Worm (Caenorhabditis elegans) whole organism, L4 larva: ENCODE measurements around the gene F08D12.3.

Experiments used
- D1046.2 ChIP-seq: fragments of 200-800 bp; sonication (Bioruptor generic); IDR thresholded peaks from 2 replicates; pipeline ENCODE4 v1.3.6; 2022; ENCODE audit warnings: missing genetic modification characterization, missing compliant biosample characterization
- F49E8.2 ChIP-seq: sonication (generic microtip); optimal IDR thresholded peaks from 2 replicates; lab custom pipeline; 2016; ENCODE audit warnings: missing compliant biosample characterization, mild to moderate bottlenecking, missing genetic modification characterization, borderline replicate concordance
- R02D3.7 ChIP-seq: fragments of 150-350 bp; sonication (generic microtip); optimal IDR thresholded peaks from 3 replicates; lab custom pipeline; 2014; ENCODE audit warnings: missing biosample characterization, missing genetic modification characterization
- T20F7.1 ChIP-seq: fragments of 200-800 bp; sonication (Bioruptor generic); optimal IDR thresholded peaks from 2 replicates; lab custom pipeline; 2018; ENCODE audit warnings: mild to moderate bottlenecking, missing genetic modification characterization, missing compliant biosample characterization
- Y75B8A.6 ChIP-seq: fragments of 200-800 bp; sonication (Bioruptor generic); IDR thresholded peaks from 2 replicates; pipeline ENCODE4 v1.3.6; 2022; ENCODE audit warnings: missing genetic modification reagents, missing genetic modification characterization, missing compliant biosample characterization
- ZK337.2 ChIP-seq: fragments of 200-800 bp; sonication (Bioruptor generic); IDR thresholded peaks from 2 replicates; pipeline ENCODE4 v1.3.6; 2022; ENCODE audit warnings: missing genetic modification reagents, missing genetic modification characterization, missing compliant biosample characterization
- aha-1 ChIP-seq: fragments of 150-350 bp; peaks from one replicate; lab custom pipeline; 2014; ENCODE audit warnings: missing biosample characterization, missing genetic modification characterization
- arid-1 ChIP-seq: fragments of 200-800 bp; sonication (Bioruptor generic); conservative IDR thresholded peaks from 2 replicates; pipeline ENCODE4 v1.3.6; 2022; ENCODE audit warnings: missing genetic modification reagents, missing genetic modification characterization, missing compliant biosample characterization
- ceh-28 ChIP-seq: fragments of 150-350 bp; optimal IDR thresholded peaks from 2 replicates; lab custom pipeline; 2014; ENCODE audit warnings: missing biosample characterization, missing genetic modification reagents, missing genetic modification characterization
- ceh-44 ChIP-seq: fragments of 200-800 bp; sonication (Bioruptor generic); IDR thresholded peaks from 2 replicates; pipeline ENCODE4 v1.3.6; 2022; ENCODE audit warnings: missing genetic modification reagents, missing genetic modification characterization, missing compliant biosample characterization
- cey-2 ChIP-seq: sonication (generic microtip); optimal IDR thresholded peaks from 3 replicates; lab custom pipeline; 2017; ENCODE audit warnings: missing genetic modification characterization, mild to moderate bottlenecking, missing compliant biosample characterization, antibody characterized with exemption, borderline replicate concordance; ENCODE audit not compliant: insufficient read depth
- daf-12 ChIP-seq: fragments of 150-350 bp; optimal IDR thresholded peaks from 2 replicates; lab custom pipeline; 2014; ENCODE audit warnings: missing biosample characterization, missing genetic modification reagents, missing genetic modification characterization
- dmd-8 ChIP-seq: fragments of 200-800 bp; sonication (Bioruptor generic); IDR thresholded peaks from 2 replicates; pipeline ENCODE4 v1.3.6; 2022; ENCODE audit warnings: missing genetic modification characterization, missing compliant biosample characterization
- dmd-9 ChIP-seq: fragments of 200-800 bp; sonication (Bioruptor generic); IDR thresholded peaks from 2 replicates; pipeline ENCODE4 v1.3.6; 2022; ENCODE audit warnings: missing genetic modification reagents, missing genetic modification characterization, missing compliant biosample characterization
- dve-1 ChIP-seq: sonication (generic microtip); optimal IDR thresholded peaks from 2 replicates; lab custom pipeline; 2017; ENCODE audit warnings: antibody characterized with exemption, mild to moderate bottlenecking, missing genetic modification characterization, missing compliant biosample characterization; ENCODE audit not compliant: insufficient read depth
- egl-27 ChIP-seq: sonication (generic microtip); optimal IDR thresholded peaks from 3 replicates; lab custom pipeline; 2017; ENCODE audit warnings: missing biosample characterization, missing genetic modification reagents, missing genetic modification characterization
- fkh-10 ChIP-seq: fragments of 150-350 bp; optimal IDR thresholded peaks from 2 replicates; lab custom pipeline; 2014; ENCODE audit warnings: missing biosample characterization, missing genetic modification reagents, missing genetic modification characterization
- hlh-11 ChIP-seq: fragments of 200-800 bp; sonication (Bioruptor generic); optimal IDR thresholded peaks from 2 replicates; lab custom pipeline; 2018; ENCODE audit warnings: mild to moderate bottlenecking, missing genetic modification characterization, missing compliant biosample characterization
- hlh-30 ChIP-seq: sonication (generic microtip); optimal IDR thresholded peaks from 2 replicates; lab custom pipeline; 2017; ENCODE audit warnings: antibody characterized with exemption, mild to moderate bottlenecking, missing genetic modification characterization, missing compliant biosample characterization; ENCODE audit not compliant: insufficient read depth
- hmg-1.1 ChIP-seq: fragments of 200-800 bp; sonication (Bioruptor generic); IDR thresholded peaks from 2 replicates; pipeline ENCODE4 v1.3.6; 2022; ENCODE audit warnings: missing genetic modification reagents, missing genetic modification characterization, missing compliant biosample characterization
- jun-1 ChIP-seq: fragments of 150-350 bp; optimal IDR thresholded peaks from 2 replicates; lab custom pipeline; 2014; ENCODE audit warnings: missing biosample characterization, missing genetic modification reagents, missing genetic modification characterization
- lin-1 ChIP-seq: fragments of 200-800 bp; sonication (Bioruptor generic); IDR thresholded peaks from 2 replicates; pipeline ENCODE4 v1.3.6; 2022; ENCODE audit warnings: missing genetic modification reagents, missing genetic modification characterization, missing compliant biosample characterization
- mep-1 ChIP-seq: fragments of 150-350 bp; sonication (generic microtip); optimal IDR thresholded peaks from 3 replicates; lab custom pipeline; 2014; ENCODE audit warnings: missing biosample characterization, missing genetic modification characterization
- mxl-3 ChIP-seq: fragments of 200-800 bp; sonication (Bioruptor generic); optimal IDR thresholded peaks from 2 replicates; lab custom pipeline; 2018; ENCODE audit warnings: mild to moderate bottlenecking, missing genetic modification characterization, missing compliant biosample characterization
- nhr-102 ChIP-seq: sonication (generic microtip); optimal IDR thresholded peaks from 2 replicates; lab custom pipeline; 2016; ENCODE audit warnings: mild to moderate bottlenecking, missing genetic modification characterization, moderate library complexity, missing compliant biosample characterization
- nhr-11 ChIP-seq: fragments of 150-350 bp; optimal IDR thresholded peaks from 2 replicates; lab custom pipeline; 2014; ENCODE audit warnings: missing biosample characterization, missing genetic modification characterization
- nhr-237 ChIP-seq: sonication (generic microtip); optimal IDR thresholded peaks from 2 replicates; lab custom pipeline; 2017; ENCODE audit warnings: missing biosample characterization, missing genetic modification characterization
- nhr-25 ChIP-seq: sonication (generic microtip); optimal IDR thresholded peaks from 2 replicates; lab custom pipeline; 2017; ENCODE audit warnings: missing genetic modification characterization, mild to moderate bottlenecking, missing compliant biosample characterization, antibody characterized with exemption, moderate library complexity, borderline replicate concordance; ENCODE audit not compliant: insufficient read depth
- nhr-28 ChIP-seq: fragments of 150-350 bp; optimal IDR thresholded peaks from 2 replicates; lab custom pipeline; 2014; ENCODE audit warnings: missing biosample characterization, missing genetic modification characterization
- nhr-6 ChIP-seq: fragments of 150-350 bp; optimal IDR thresholded peaks from 2 replicates; lab custom pipeline; 2014; ENCODE audit warnings: missing biosample characterization, missing genetic modification characterization
- nhr-76 ChIP-seq: fragments of 150-350 bp; optimal IDR thresholded peaks from 2 replicates; lab custom pipeline; 2014; ENCODE audit warnings: missing biosample characterization, missing genetic modification characterization
- php-3 ChIP-seq: fragments of 200-800 bp; sonication (Bioruptor generic); IDR thresholded peaks from 2 replicates; pipeline ENCODE4 v1.3.6; 2022; ENCODE audit warnings: missing genetic modification reagents, missing genetic modification characterization, missing compliant biosample characterization
- rbr-2 ChIP-seq: sonication (generic microtip); optimal IDR thresholded peaks from 2 replicates; lab custom pipeline; 2016; ENCODE audit warnings: missing genotype, missing genetic modification characterization, missing compliant biosample characterization
- saeg-2 ChIP-seq: fragments of 200-800 bp; sonication (Bioruptor generic); IDR thresholded peaks from 2 replicates; pipeline ENCODE4 v1.3.6; 2022; ENCODE audit warnings: missing genetic modification reagents, missing genetic modification characterization, missing compliant biosample characterization
- snpc-4 ChIP-seq: fragments of 150-350 bp; optimal IDR thresholded peaks from 2 replicates; lab custom pipeline; 2014; ENCODE audit warnings: missing biosample characterization, missing genetic modification characterization
- tag-97 ChIP-seq: fragments of 200-800 bp; sonication (Bioruptor generic); IDR thresholded peaks from 2 replicates; pipeline ENCODE4 v1.3.6; 2022; ENCODE audit warnings: missing genetic modification characterization, missing compliant biosample characterization
- unc-39 ChIP-seq: sonication (generic microtip); optimal IDR thresholded peaks from 2 replicates; lab custom pipeline; 2017; ENCODE audit warnings: missing biosample characterization, missing genetic modification characterization
- unc-62 ChIP-seq, 3 experiments: fragments of 150-350 bp in 1 of 3; sonication (generic microtip); optimal IDR thresholded peaks in 2 of 3; peaks in 1 of 3; 1 replicate in 1 of 3; 2 replicates in 2 of 3; lab custom pipeline; 2014 to 2017; ENCODE audit warnings: missing biosample characterization in 3 of 3, missing genetic modification characterization in 3 of 3, missing genetic modification reagents in 3 of 3, missing genotype in 1 of 3
- vab-7 ChIP-seq: fragments of 200-800 bp; sonication (Bioruptor generic); IDR thresholded peaks from 2 replicates; pipeline ENCODE4 v1.3.6; 2022; ENCODE audit warnings: missing genetic modification reagents, missing genetic modification characterization, missing compliant biosample characterization
- ztf-7 ChIP-seq: fragments of 150-350 bp; optimal IDR thresholded peaks from 2 replicates; lab custom pipeline; 2014; ENCODE audit warnings: missing biosample characterization, missing genetic modification characterization

F08D12.3 gene

DNA sequence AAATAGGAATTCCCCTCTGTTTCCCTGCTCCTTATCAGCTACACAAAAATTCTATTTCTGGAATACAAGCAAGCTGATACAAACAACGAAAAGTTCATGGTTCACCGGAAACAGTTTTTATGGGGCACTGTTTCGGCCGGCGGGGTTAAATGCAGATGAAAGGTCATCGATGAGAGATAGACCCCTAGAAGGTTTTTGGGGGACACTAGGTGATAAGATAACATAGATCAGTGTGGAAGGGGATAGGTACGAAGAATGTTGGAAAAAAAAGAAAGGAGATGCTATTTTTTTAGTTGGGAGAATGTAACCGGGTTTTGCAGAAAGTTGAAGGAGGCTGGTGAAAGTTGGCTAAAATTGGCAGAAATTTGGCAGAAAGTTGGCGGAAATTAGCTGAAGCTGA, 26.2 kb downstream of the F08D12.3 start:
- TF ChIP-seq nhr-25 (tag; lab: Kevin White, UChicago) (no peak), nhr-237 (no peak), egl-27 (tag; lab: Kevin White, UChicago) (no peak), nhr-28 (tag; lab: Kevin White, UChicago) (peak; percentile 12)

DNA sequence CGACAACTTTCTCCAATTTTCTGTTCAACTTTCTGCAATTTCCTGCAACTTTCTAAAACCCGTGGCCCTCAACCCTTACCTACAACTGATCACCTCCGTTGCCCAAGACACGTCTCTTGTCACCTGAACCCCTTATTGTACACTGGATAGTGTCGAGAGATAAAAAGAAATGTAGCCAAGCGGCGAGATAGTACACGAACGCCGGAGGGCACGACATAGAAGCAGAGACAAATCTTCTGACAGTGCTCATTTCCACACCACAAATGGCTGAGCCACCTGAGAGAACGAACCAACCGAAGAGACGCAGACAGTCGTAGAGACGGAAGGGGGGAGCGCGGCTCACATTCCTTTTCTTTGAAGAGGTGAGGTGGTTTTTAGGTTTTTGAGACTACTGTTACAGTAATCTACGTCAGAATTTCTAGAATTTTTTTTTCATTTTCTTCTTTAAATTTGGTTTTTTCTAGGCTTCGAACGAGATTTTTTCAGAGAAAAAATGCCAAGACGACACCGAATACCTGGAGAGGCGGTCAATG, 28.4 kb downstream of the F08D12.3 start, which contains the start of gene K12H6.12:
TSS of gene K12H6.12 (plus strand) at position 483 of the 533 bp plus-strand sequence.
- TF ChIP-seq aha-1 (tag; lab: Kevin White, UChicago) (peak; percentile 95), F49E8.2 (no peak), nhr-76 (no peak), arid-1 (no peak), hmg-1.1 (GFP tag; lab: Robert Waterston, UW) (0 out of 2 replicates have a peak, but pooled peaks have one; percentile 23), tag-97 (GFP tag; lab: Robert Waterston, UW) (no peak), nhr-6 (tag; lab: Kevin White, UChicago) (no peak), nhr-102 (tag; lab: Kevin White, UChicago) (no peak), dmd-8 (GFP tag; lab: Robert Waterston, UW) (no peak), mep-1 (tag; lab: Kevin White, UChicago) (no peak), dmd-9 (GFP tag; lab: Robert Waterston, UW) (no peak), dve-1 (tag; lab: Kevin White, UChicago) (peak; percentile 26), hlh-11 (tag; lab: Kevin White, UChicago) (no peak), nhr-11 (tag; lab: Kevin White, UChicago) (peak; percentile 38), nhr-28 (tag; lab: Kevin White, UChicago) (peak; percentile 35), hlh-30 (tag; lab: Kevin White, UChicago) (peak; percentile 75), unc-62 (GFP tag; optimal IDR thresholded peaks at IDR 0.05 in 1 of 2; lab: Kevin White, UChicago) (no peak), unc-62 (tag; optimal IDR thresholded peaks at IDR 0.05; lab: Kevin White, UChicago) (no peak), lin-1 (no peak), nhr-25 (tag; lab: Kevin White, UChicago) (no peak), ZK337.2 (no peak), ceh-44 (GFP tag; lab: Robert Waterston, UW) (no peak), saeg-2 (GFP tag; lab: Robert Waterston, UW) (no peak)

DNA sequence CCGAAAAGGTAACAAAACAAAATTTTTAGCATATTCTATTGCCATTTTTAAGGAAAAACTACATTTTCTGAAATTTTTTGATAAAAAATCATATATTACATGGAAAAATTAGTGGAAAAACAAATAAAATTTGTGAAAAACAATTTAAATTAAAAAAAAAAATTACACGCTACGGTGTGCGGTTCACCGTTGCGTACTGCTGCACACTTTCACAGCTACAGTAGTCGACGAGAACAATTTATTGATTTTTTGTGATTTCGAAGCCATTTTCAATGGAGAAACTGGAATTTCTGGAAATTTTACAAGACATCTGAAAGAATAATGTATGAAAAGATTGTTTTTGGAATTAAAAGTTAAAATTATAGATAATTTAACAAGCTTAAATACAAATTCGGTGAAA, 35.7 kb downstream of the F08D12.3 start:
- TF ChIP-seq daf-12: no peak
- no peak for TF ChIP-seq ztf-7 (tag; lab: Kevin White, UChicago)
- TF ChIP-seq, all 104 proteins: peak for 0

DNA sequence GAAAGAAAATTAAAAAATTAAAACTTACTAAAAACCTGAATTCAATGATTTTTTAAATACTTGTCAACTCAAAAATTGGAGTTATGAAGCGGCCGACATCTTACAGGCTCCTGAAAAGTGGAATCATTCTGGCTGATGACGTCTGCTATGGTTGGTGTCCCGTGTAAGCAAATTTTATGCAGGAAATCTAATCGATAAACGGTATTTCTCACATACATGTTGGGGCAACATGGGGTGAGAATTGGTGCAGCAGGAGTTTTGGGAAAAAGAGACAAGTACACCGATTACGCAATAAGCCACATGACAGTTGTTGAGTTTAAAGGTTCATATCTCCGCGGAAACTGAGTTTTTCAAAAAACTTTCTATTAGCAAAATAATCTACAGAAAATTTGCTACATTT, 36.1 kb downstream of the F08D12.3 start, which contains the start of gene K12H6.2:
TSS of gene K12H6.2 (minus strand) at position 101 of the 400 bp plus-strand sequence.
- no peak for TF ChIP-seq T20F7.1
- TF ChIP-seq Y75B8A.6 (GFP tag; lab: Robert Waterston, UW): no peak
- no peak for TF ChIP-seq jun-1 (tag; lab: Kevin White, UChicago)
- no peak for TF ChIP-seq php-3 (GFP tag; lab: Robert Waterston, UW)
- no peak for TF ChIP-seq rbr-2 (tag; lab: Kevin White, UChicago)
- no peak for TF ChIP-seq unc-62 (GFP tag; optimal IDR thresholded peaks at IDR 0.05 in 1 of 2; lab: Kevin White, UChicago)
- TF ChIP-seq unc-62 (tag; optimal IDR thresholded peaks at IDR 0.05; lab: Kevin White, UChicago): no peak
- no peak for TF ChIP-seq aha-1 (tag; lab: Kevin White, UChicago)
- TF ChIP-seq vab-7 (GFP tag; lab: Robert Waterston, UW): no peak
- TF ChIP-seq nhr-25 (tag; lab: Kevin White, UChicago): no peak
- TF ChIP-seq R02D3.7 (tag; lab: Kevin White, UChicago): no peak
- TF ChIP-seq fkh-10 (GFP tag; lab: Kevin White, UChicago): no peak
- no peak for TF ChIP-seq D1046.2 (GFP tag; lab: Robert Waterston, UW)
- no peak for TF ChIP-seq dmd-8 (GFP tag; lab: Robert Waterston, UW)
- no peak for TF ChIP-seq cey-2 (tag; lab: Kevin White, UChicago)
- TF ChIP-seq ceh-28: no peak
- no peak for TF ChIP-seq mxl-3 (GFP tag; lab: Kevin White, UChicago)
- TF ChIP-seq unc-39 (tag; lab: Kevin White, UChicago): no peak
- no peak for TF ChIP-seq snpc-4 (tag; lab: Kevin White, UChicago)
- no peak for TF ChIP-seq nhr-6 (tag; lab: Kevin White, UChicago)
